Worm (Caenorhabditis elegans) whole organism, young adult: ENCODE data around the gene pld-1.

Source experiments
- B0336.3 ChIP-seq: fragments of 200-800 bp; sonication (Bioruptor generic); IDR thresholded peaks from 2 replicates; pipeline ENCODE4 v1.3.6; 2022; ENCODE audit warnings: missing genetic modification characterization, missing compliant biosample characterization
- F10E7.11 ChIP-seq: sonication (generic microtip); optimal IDR thresholded peaks from 2 replicates; lab custom pipeline; 2017; ENCODE audit warnings: mild to moderate bottlenecking, missing genetic modification characterization, moderate library complexity, missing compliant biosample characterization
- F22D6.2 ChIP-seq: sonication (generic microtip); optimal IDR thresholded peaks from 2 replicates; lab custom pipeline; 2016; ENCODE audit warnings: mild to moderate bottlenecking, missing genetic modification characterization, missing compliant biosample characterization
- F39B2.1 ChIP-seq: fragments of 200-800 bp; sonication (Bioruptor generic); IDR thresholded peaks from 2 replicates; pipeline ENCODE4 v1.3.6; 2022; ENCODE audit warnings: missing genetic modification reagents, missing genetic modification characterization, missing compliant biosample characterization
- F55B11.4 ChIP-seq: sonication (generic microtip); optimal IDR thresholded peaks from 2 replicates; lab custom pipeline; 2016; ENCODE audit warnings: missing compliant biosample characterization, missing genetic modification characterization, borderline replicate concordance; ENCODE audit not compliant: insufficient read depth
- K11D2.4 ChIP-seq: fragments of 200-800 bp; sonication (Bioruptor generic); IDR thresholded peaks from 2 replicates; pipeline ENCODE4 v1.3.6; 2022; ENCODE audit warnings: missing genetic modification reagents, missing genetic modification characterization, missing compliant biosample characterization
- K12H6.12 ChIP-seq: fragments of 200-800 bp; sonication (Bioruptor generic); optimal IDR thresholded peaks from 2 replicates; lab custom pipeline; 2018; ENCODE audit warnings: mild to moderate bottlenecking, missing genetic modification characterization, missing compliant biosample characterization
- T07F8.4 ChIP-seq: sonication (generic microtip); optimal IDR thresholded peaks from 2 replicates; lab custom pipeline; 2016; ENCODE audit warnings: mild to moderate bottlenecking, missing genetic modification characterization, moderate library complexity, missing compliant biosample characterization
- Y56A3A.18 ChIP-seq: fragments of 200-800 bp; sonication (Bioruptor generic); IDR thresholded peaks from 2 replicates; pipeline ENCODE4 v1.3.6; 2022; ENCODE audit warnings: missing genetic modification reagents, missing genetic modification characterization, missing compliant biosample characterization
- Y79H2A.3 ChIP-seq: fragments of 200-800 bp; sonication (Bioruptor generic); conservative IDR thresholded peaks from 2 replicates; pipeline ENCODE4 v1.3.6; 2022; ENCODE audit warnings: missing genetic modification reagents, missing genetic modification characterization, missing compliant biosample characterization
- Y95B8A.8 ChIP-seq: fragments of 200-800 bp; sonication (Bioruptor generic); IDR thresholded peaks from 2 replicates; pipeline ENCODE4 v1.3.6; 2022; ENCODE audit warnings: missing genetic modification reagents, missing genetic modification characterization, missing compliant biosample characterization
- aptf-3 ChIP-seq: fragments of 200-800 bp; sonication (Bioruptor generic); IDR thresholded peaks from 2 replicates; pipeline ENCODE4 v1.3.6; 2022; ENCODE audit warnings: missing genetic modification characterization, missing compliant biosample characterization
- attf-3 ChIP-seq: fragments of 200-800 bp; sonication (Bioruptor generic); conservative IDR thresholded peaks from 2 replicates; pipeline ENCODE4 v1.3.6; 2022; ENCODE audit warnings: missing genetic modification reagents, missing genetic modification characterization, missing compliant biosample characterization
- attf-6 ChIP-seq: fragments of 200-800 bp; sonication (Bioruptor generic); IDR thresholded peaks from 2 replicates; pipeline ENCODE4 v1.3.6; 2022; ENCODE audit warnings: missing genetic modification reagents, missing genetic modification characterization, missing compliant biosample characterization
- bed-2 ChIP-seq: fragments of 200-800 bp; sonication (Bioruptor generic); IDR thresholded peaks from 2 replicates; pipeline ENCODE4 v1.3.6; 2022; ENCODE audit warnings: missing genetic modification reagents, missing genetic modification characterization, missing compliant biosample characterization
- cebp-1 ChIP-seq, 2 experiments: fragments of 200-800 bp in 1 of 2; sonication (Bioruptor generic) in 1 of 2; sonication (generic microtip) in 1 of 2; IDR thresholded peaks in 1 of 2; optimal IDR thresholded peaks in 1 of 2; 2 replicates each; pipeline versions ENCODE4 v1.3.6 to Lab custom; 2017 to 2022; ENCODE audit warnings: missing compliant biosample characterization in 2 of 2, missing genetic modification characterization in 2 of 2, mild to moderate bottlenecking in 1 of 2, missing genetic modification reagents in 1 of 2, moderate library complexity in 1 of 2
- dpff-1 ChIP-seq: sonication (generic microtip); optimal IDR thresholded peaks from 2 replicates; lab custom pipeline; 2017; ENCODE audit warnings: mild to moderate bottlenecking, missing genetic modification characterization, missing compliant biosample characterization
- efl-1 ChIP-seq: fragments of 150-350 bp; optimal IDR thresholded peaks from 2 replicates; lab custom pipeline; 2014; ENCODE audit warnings: missing biosample characterization, missing genetic modification reagents, missing genetic modification characterization
- egl-44 ChIP-seq: fragments of 200-800 bp; sonication (Bioruptor generic); IDR thresholded peaks from 2 replicates; pipeline ENCODE4 v1.3.6; 2022; ENCODE audit warnings: missing genetic modification reagents, missing genetic modification characterization, missing compliant biosample characterization
- ets-4 ChIP-seq: fragments of 200-800 bp; sonication (Bioruptor generic); optimal IDR thresholded peaks from 2 replicates; lab custom pipeline; 2018; ENCODE audit warnings: mild to moderate bottlenecking, missing genetic modification characterization, missing compliant biosample characterization
- fkh-3 ChIP-seq: sonication (generic microtip); optimal IDR thresholded peaks from 2 replicates; lab custom pipeline; 2016; ENCODE audit warnings: mild to moderate bottlenecking, missing genetic modification characterization, missing compliant biosample characterization
- him-1 ChIP-seq: sonication (generic microtip); optimal IDR thresholded peaks from 2 replicates; lab custom pipeline; 2016; ENCODE audit warnings: missing genotype, missing genetic modification reagents, missing genetic modification characterization, missing compliant biosample characterization
- hlh-26 ChIP-seq: fragments of 200-800 bp; sonication (Bioruptor generic); conservative IDR thresholded peaks from 2 replicates; pipeline ENCODE4 v1.3.6; 2022; ENCODE audit warnings: missing genetic modification reagents, missing genetic modification characterization, missing compliant biosample characterization
- hmg-20 ChIP-seq: fragments of 200-800 bp; sonication (Bioruptor generic); IDR thresholded peaks from 2 replicates; pipeline ENCODE4 v1.3.6; 2022; ENCODE audit warnings: missing genetic modification reagents, missing genetic modification characterization, missing compliant biosample characterization
- lin-40 ChIP-seq: sonication (generic microtip); optimal IDR thresholded peaks from 2 replicates; lab custom pipeline; 2016; ENCODE audit warnings: missing genetic modification characterization, mild to moderate bottlenecking, missing compliant biosample characterization, missing genotype, missing genetic modification reagents
- lir-1 ChIP-seq: fragments of 200-800 bp; sonication (Bioruptor generic); conservative IDR thresholded peaks from 2 replicates; pipeline ENCODE4 v1.3.6; 2022; ENCODE audit warnings: missing genetic modification reagents, missing genetic modification characterization, missing compliant biosample characterization
- lsl-1 ChIP-seq: fragments of 200-800 bp; sonication (Bioruptor generic); optimal IDR thresholded peaks from 2 replicates; lab custom pipeline; 2018; ENCODE audit warnings: mild to moderate bottlenecking, missing genetic modification characterization, moderate library complexity, missing compliant biosample characterization
- madf-3 ChIP-seq: fragments of 200-800 bp; sonication (Bioruptor generic); IDR thresholded peaks from 2 replicates; pipeline ENCODE4 v1.3.6; 2022; ENCODE audit warnings: missing genetic modification reagents, missing genetic modification characterization, missing compliant biosample characterization
- mxl-1 ChIP-seq: sonication (generic microtip); optimal IDR thresholded peaks from 2 replicates; lab custom pipeline; 2016; ENCODE audit warnings: missing genetic modification characterization, missing compliant biosample characterization
- nfya-1 ChIP-seq: sonication (generic microtip); optimal IDR thresholded peaks from 2 replicates; lab custom pipeline; 2017; ENCODE audit warnings: antibody characterized with exemption, missing compliant biosample characterization, missing genetic modification characterization, borderline replicate concordance; ENCODE audit not compliant: insufficient read depth
- nfyb-1 ChIP-seq: fragments of 200-800 bp; sonication (Bioruptor generic); IDR thresholded peaks from 2 replicates; pipeline ENCODE4 v1.3.6; 2022; ENCODE audit warnings: missing genetic modification reagents, missing genetic modification characterization, missing compliant biosample characterization
- nhr-120 ChIP-seq: fragments of 200-800 bp; sonication (Bioruptor generic); IDR thresholded peaks from 2 replicates; pipeline ENCODE4 v1.3.6; 2022; ENCODE audit warnings: missing genetic modification characterization, missing compliant biosample characterization
- nhr-27 ChIP-seq: fragments of 200-800 bp; sonication (Bioruptor generic); optimal IDR thresholded peaks from 2 replicates; lab custom pipeline; 2018; ENCODE audit warnings: mild to moderate bottlenecking, missing genetic modification characterization, moderate library complexity, missing compliant biosample characterization
- snpc-1.1 ChIP-seq: sonication (generic microtip); optimal IDR thresholded peaks from 2 replicates; lab custom pipeline; 2017; ENCODE audit warnings: missing genetic modification characterization, mild to moderate bottlenecking, missing compliant biosample characterization, antibody characterized with exemption, moderate library complexity, missing genotype, missing genetic modification reagents; ENCODE audit not compliant: insufficient read depth
- snpc-4 ChIP-seq, 5 experiments: fragments of 150-350 bp in 1 of 5; sonication (generic microtip) in 4 of 5; optimal IDR thresholded peaks; 2 replicates each; lab custom pipeline; 2014 to 2018; ENCODE audit warnings: missing genetic modification characterization in 5 of 5, missing biosample characterization in 3 of 5, antibody characterized with exemption in 2 of 5, mild to moderate bottlenecking in 2 of 5, missing compliant biosample characterization in 2 of 5, missing genotype in 2 of 5, moderate library complexity in 2 of 5, missing genetic modification reagents in 1 of 5
- somi-1 ChIP-seq: fragments of 200-800 bp; sonication (Bioruptor generic); optimal IDR thresholded peaks from 2 replicates; lab custom pipeline; 2018; ENCODE audit warnings: mild to moderate bottlenecking, missing genetic modification characterization, missing compliant biosample characterization
- sptf-2 ChIP-seq: fragments of 200-800 bp; sonication (Bioruptor generic); optimal IDR thresholded peaks from 2 replicates; lab custom pipeline; 2018; ENCODE audit warnings: mild to moderate bottlenecking, missing genetic modification characterization, missing compliant biosample characterization
- tbx-9 ChIP-seq: sonication (generic microtip); optimal IDR thresholded peaks from 2 replicates; lab custom pipeline; 2016; ENCODE audit warnings: borderline replicate concordance, missing genetic modification characterization, inconsistent platforms, missing compliant biosample characterization
- unc-62 ChIP-seq: fragments of 150-350 bp; optimal IDR thresholded peaks from 2 replicates; lab custom pipeline; 2014; ENCODE audit warnings: missing biosample characterization, missing genetic modification reagents, missing genetic modification characterization
- xnd-1 ChIP-seq: sonication (generic microtip); optimal IDR thresholded peaks from 2 replicates; lab custom pipeline; 2016; ENCODE audit warnings: missing genotype, missing genetic modification reagents, missing genetic modification characterization, missing compliant biosample characterization
- ztf-22 ChIP-seq: fragments of 200-800 bp; sonication (Bioruptor generic); optimal IDR thresholded peaks from 2 replicates; lab custom pipeline; 2018; ENCODE audit warnings: mild to moderate bottlenecking, missing genetic modification characterization, moderate library complexity, missing compliant biosample characterization
- ztf-6 ChIP-seq: fragments of 200-800 bp; sonication (Bioruptor generic); IDR thresholded peaks from 2 replicates; pipeline ENCODE4 v1.3.6; 2022; ENCODE audit warnings: missing genetic modification reagents, missing genetic modification characterization, missing compliant biosample characterization

pld-1 gene

DNA sequence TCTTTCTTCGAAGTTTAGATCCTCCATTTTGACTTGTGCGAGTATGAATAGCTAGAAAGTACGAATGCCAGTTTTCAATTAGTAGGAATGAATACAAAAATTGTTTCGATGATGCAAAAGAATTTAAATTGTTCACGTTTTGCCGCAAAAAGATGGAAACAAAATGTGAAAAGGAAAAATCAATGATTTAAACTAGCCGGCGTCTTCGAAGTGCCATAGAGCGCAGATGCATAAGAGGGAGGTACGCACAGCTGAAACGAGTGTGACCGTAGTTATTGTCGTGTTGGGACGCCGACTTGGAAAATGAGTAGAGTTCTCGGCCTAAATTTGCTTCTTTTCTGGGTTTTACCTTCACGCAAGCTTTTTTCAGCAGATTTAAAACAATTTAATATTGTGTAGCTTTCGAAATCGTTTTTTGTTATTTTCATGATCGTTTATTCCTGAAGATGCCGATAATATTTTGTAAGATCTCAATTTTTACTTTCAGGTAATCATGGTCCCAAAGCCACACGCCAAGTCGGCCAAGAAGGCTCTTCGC, 36.3 kb downstream of the pld-1 start, which contains the start of the genes ify-1 and rpl-22 (continued):
- TF ChIP-seq lir-1 (GFP tag; lab: Robert Waterston, UW) (peak; percentile 39; the same call in 1 of the 2 replicates), snpc-4 (GFP tag; optimal IDR thresholded peaks at IDR 0.05; lab: Kevin White, UChicago) (peak; percentile 78), snpc-4 (tag; optimal IDR thresholded peaks at IDR 0.05; lab: Kevin White, UChicago) (peak; percentile 89 to 92 (median 90)), ztf-6 (GFP tag; lab: Robert Waterston, UW) (no peak), aptf-3 (GFP tag; lab: Robert Waterston, UW) (no peak), Y56A3A.18 (peak; percentile 67; the same call in 1 of the 2 replicates), nhr-27 (tag; lab: Kevin White, UChicago) (no peak), somi-1 (no peak), madf-3 (GFP tag; lab: Robert Waterston, UW) (peak; percentile 77; the same call in 1 of the 2 replicates), F22D6.2 (no peak), attf-6 (no peak), F39B2.1 (no peak), tbx-9 (tag; lab: Kevin White, UChicago) (no peak), lin-40 (peak; percentile 79), unc-62 (no peak), sptf-2 (GFP tag; lab: Kevin White, UChicago) (no peak), hlh-26 (no peak), ztf-22 (GFP tag; lab: Kevin White, UChicago) (no peak), K11D2.4 (GFP tag; lab: Robert Waterston, UW) (peak; percentile 66; the same call in 1 of the 2 replicates), cebp-1 (GFP tag; IDR thresholded peaks at IDR 0.05; lab: Robert Waterston, UW) (no peak), cebp-1 (tag; optimal IDR thresholded peaks at IDR 0.05; lab: Kevin White, UChicago) (peak; percentile 76), xnd-1 (tag; lab: Kevin White, UChicago) (peak; percentile 52), B0336.3 (peak; percentile 68; the same call in 1 of the 2 replicates), Y79H2A.3 (GFP tag; lab: Robert Waterston, UW) (no peak), dpff-1 (no peak), nfya-1 (tag; lab: Kevin White, UChicago) (no peak), attf-3 (GFP tag; lab: Robert Waterston, UW) (peak; percentile 65), T07F8.4 (no peak), egl-44 (GFP tag; lab: Robert Waterston, UW) (no peak), K12H6.12 (tag; lab: Kevin White, UChicago) (peak; percentile 56), snpc-1.1 (tag; lab: Kevin White, UChicago) (peak; percentile 81)

DNA sequence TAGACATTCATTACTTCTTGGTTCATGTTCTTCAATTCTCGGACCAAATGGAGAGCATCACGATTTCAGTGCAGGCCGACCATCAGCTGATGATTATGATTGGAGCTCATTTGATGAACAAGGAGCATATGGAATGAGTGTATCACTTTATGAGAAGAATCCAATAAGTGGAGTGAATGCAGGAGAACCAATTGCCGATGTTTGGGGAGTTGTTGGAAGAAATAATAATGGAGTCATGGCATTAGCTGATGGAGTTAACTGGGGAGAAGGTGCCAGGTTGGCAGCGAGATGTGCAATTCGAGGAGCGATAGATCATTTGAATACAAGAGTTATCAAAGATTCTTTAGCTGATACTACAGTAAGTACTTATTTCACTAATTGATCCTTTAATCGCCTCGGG, 40.7 kb downstream of the pld-1 start:
- no peak for TF ChIP-seq mxl-1 (tag; lab: Kevin White, UChicago)
- TF ChIP-seq Y95B8A.8 (GFP tag; lab: Robert Waterston, UW): no peak
- no peak for TF ChIP-seq ets-4 (GFP tag; lab: Kevin White, UChicago)
- TF ChIP-seq hmg-20 (GFP tag; lab: Robert Waterston, UW): no peak

DNA sequence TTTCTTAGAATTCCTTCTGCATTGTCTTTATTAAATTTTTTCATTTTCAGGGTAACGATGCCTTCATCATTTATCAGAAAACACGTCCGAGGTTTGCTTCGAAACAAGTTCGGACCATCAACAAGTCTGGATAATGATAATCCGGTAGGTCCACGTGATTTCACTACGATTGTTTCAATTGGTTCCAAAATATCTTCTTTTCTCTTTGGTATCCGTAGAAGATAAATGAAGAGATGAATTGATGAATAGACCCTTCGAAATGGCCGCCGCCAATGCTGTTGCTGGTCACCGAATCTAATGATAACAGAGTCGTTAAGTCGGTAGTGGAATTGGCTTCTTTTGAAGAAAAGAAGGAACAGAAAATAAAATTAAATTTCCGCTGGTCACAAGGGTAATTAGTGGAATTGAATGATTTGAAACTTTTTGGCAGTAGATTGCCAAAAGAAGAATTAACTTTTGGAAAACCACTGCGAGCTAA, 41.6 kb downstream of the pld-1 start, which contains the start of gene F33G12.6:
F33G12.6 (plus strand) TSS at position 51 of the 478 bp plus-strand sequence.
- TF ChIP-seq him-1 (tag; lab: Kevin White, UChicago) (no peak), fkh-3 (tag; lab: Kevin White, UChicago) (no peak), nfyb-1 (GFP tag; lab: Robert Waterston, UW) (no peak), F55B11.4 (tag; lab: Kevin White, UChicago) (no peak), lsl-1 (GFP tag; lab: Kevin White, UChicago) (no peak), B0336.3 (no peak), bed-2 (GFP tag; lab: Robert Waterston, UW) (no peak), F10E7.11 (tag; lab: Kevin White, UChicago) (no peak), efl-1 (GFP tag; lab: Kevin White, UChicago) (no peak), unc-62 (no peak), nhr-120 (GFP tag; lab: Robert Waterston, UW) (no peak)
